Worm (Caenorhabditis elegans): ENCODE data around the gene pals-38.

Gene pals-38

ce11 chrV:12397545-12397944 lies 49.2 kb downstream of the pals-38 start, which contains the start of gene K01D12.5:
TSS of gene K01D12.5 (plus strand) at chrV:12397845.
- TF ChIP-seq nhr-25 (tag; optimal IDR thresholded peaks at IDR 0.05) (no peak), pha-4 (tag; optimal IDR thresholded peaks at IDR 0.05) (no peak), lsy-12 (tag; optimal IDR thresholded peaks at IDR 0.05) (no peak), nhr-12 (tag; optimal IDR thresholded peaks at IDR 0.05) (no peak), nfya-1 (tag; optimal IDR thresholded peaks at IDR 0.05; ENCODE audit: insufficient read depth) (no peak), ceh-9 (tag; optimal IDR thresholded peaks at IDR 0.05) (no peak), ceh-16 (tag; optimal IDR thresholded peaks at IDR 0.05) (no peak), elt-2 (tag; optimal IDR thresholded peaks at IDR 0.05) (no peak)

- TF ChIP-seq mdl-1 (tag; optimal IDR thresholded peaks at IDR 0.05) = no peak
- no peak for TF ChIP-seq nhr-67 (tag; optimal IDR thresholded peaks at IDR 0.05)
- no peak for TF ChIP-seq mml-1 (tag; optimal IDR thresholded peaks at IDR 0.05)
- TF ChIP-seq sea-2 (GFP tag; optimal IDR thresholded peaks at IDR 0.05) = no peak
- TF ChIP-seq nhr-11 (tag; optimal IDR thresholded peaks at IDR 0.05) = no peak
- no peak for TF ChIP-seq R02D3.7 (tag; optimal IDR thresholded peaks at IDR 0.05)
- no peak for TF ChIP-seq ztf-11 (tag; optimal IDR thresholded peaks at IDR 0.05)
- TF ChIP-seq snpc-4 (tag; optimal IDR thresholded peaks at IDR 0.05) = no peak
- no peak for TF ChIP-seq nhr-76 (tag; optimal IDR thresholded peaks at IDR 0.05)
- no peak for TF ChIP-seq ceh-82 (tag; optimal IDR thresholded peaks at IDR 0.05)
- no peak for TF ChIP-seq lin-39 (tag; optimal IDR thresholded peaks at IDR 0.05)
These were observed 51.1 kb downstream of the pals-38 start, which contains the start of gene twk-14 for ce11 chrV:12395699-12396098. TSS of gene twk-14 (minus strand) at chrV:12395706.

All from whole organism, L3 larva.